Worm (Caenorhabditis elegans): ENCODE data around the gene F32D8.15.

- TF ChIP-seq nhr-237 (tag; optimal IDR thresholded peaks at IDR 0.05) (no peak), mdl-1 (tag; optimal IDR thresholded peaks at IDR 0.05) (peak in 1 of 2 experiments; percentile 32), hpl-2 (GFP tag; optimal IDR thresholded peaks at IDR 0.05) (no peak), fos-1 (tag; optimal IDR thresholded peaks at IDR 0.05) (no peak), ceh-82 (tag; optimal IDR thresholded peaks at IDR 0.05) (no peak), zag-1 (tag; optimal IDR thresholded peaks at IDR 0.05) (no peak), tbx-2 (tag; optimal IDR thresholded peaks at IDR 0.05) (no peak), unc-98 (GFP tag; IDR thresholded peaks at IDR 0.05) (no peak), nhr-12 (tag; optimal IDR thresholded peaks at IDR 0.05) (no peak), unc-86 (tag; optimal IDR thresholded peaks at IDR 0.05) (no peak), jun-1 (tag; optimal IDR thresholded peaks at IDR 0.05) (no peak)
These were observed 34.9 kb downstream of the F32D8.15 start, which contains the start of gene F17C11.11 for ce11 chrV:10938739-10939138.
